Worm (Caenorhabditis elegans) whole organism, L4 larva: Measurements from ENCODE around the gene fbxa-131.
"Not testable (repeated sequence)": the region's sequence is repeated elsewhere in the genome, so short reads cannot be mapped to it uniquely, and the experiment has no call there.

Experiments
- D1046.2 ChIP-seq: fragments of 200-800 bp; sonication (Bioruptor generic); IDR thresholded peaks from 2 replicates; pipeline ENCODE4 v1.3.6; 2022; ENCODE audit warnings: missing genetic modification characterization, missing compliant biosample characterization
- F10B5.3 ChIP-seq: sonication (generic microtip); optimal IDR thresholded peaks from 2 replicates; lab custom pipeline; 2016; ENCODE audit warnings: mild to moderate bottlenecking, missing genetic modification characterization, missing compliant biosample characterization
- Y48G9A.11 ChIP-seq: fragments of 200-800 bp; sonication (Bioruptor generic); IDR thresholded peaks from 2 replicates; pipeline ENCODE4 v1.3.6; 2022; ENCODE audit warnings: missing genetic modification reagents, missing genetic modification characterization, missing compliant biosample characterization
- Y5F2A.4 ChIP-seq: fragments of 200-800 bp; sonication (Bioruptor generic); optimal IDR thresholded peaks from 2 replicates; lab custom pipeline; 2018; ENCODE audit warnings: mild to moderate bottlenecking, missing genetic modification characterization, missing compliant biosample characterization
- aha-1 ChIP-seq: fragments of 150-350 bp; peaks from one replicate; lab custom pipeline; 2014; ENCODE audit warnings: missing biosample characterization, missing genetic modification characterization
- aly-2 ChIP-seq: sonication (generic microtip); optimal IDR thresholded peaks from 2 replicates; lab custom pipeline; 2018; ENCODE audit warnings: missing biosample characterization, missing genetic modification characterization
- ceh-20 ChIP-seq: fragments of 200-800 bp; sonication (Bioruptor generic); IDR thresholded peaks from 2 replicates; pipeline ENCODE4 v1.3.6; 2022; ENCODE audit warnings: missing genetic modification reagents, missing genetic modification characterization, missing compliant biosample characterization
- ceh-62 ChIP-seq: sonication (generic microtip); optimal IDR thresholded peaks from 2 replicates; lab custom pipeline; 2017; ENCODE audit warnings: missing biosample characterization, missing genetic modification characterization
- ces-1 ChIP-seq: fragments of 150-350 bp; sonication (generic microtip); optimal IDR thresholded peaks from 4 replicates; lab custom pipeline; 2014; ENCODE audit warnings: missing biosample characterization, missing genetic modification reagents, missing genetic modification characterization
- ctbp-1 ChIP-seq: fragments of 200-800 bp; sonication (Bioruptor generic); IDR thresholded peaks from 2 replicates; pipeline ENCODE4 v1.3.6; 2022; ENCODE audit warnings: missing genetic modification reagents, missing genetic modification characterization, missing compliant biosample characterization
- daf-12 ChIP-seq: fragments of 150-350 bp; optimal IDR thresholded peaks from 2 replicates; lab custom pipeline; 2014; ENCODE audit warnings: missing biosample characterization, missing genetic modification reagents, missing genetic modification characterization
- daf-16 ChIP-seq, 3 experiments: sonication (generic microtip); optimal IDR thresholded peaks; 2 replicates each; lab custom pipeline; 2016 to 2017; ENCODE audit warnings: missing genetic modification characterization in 3 of 3, missing genetic modification reagents in 3 of 3, mild to moderate bottlenecking in 2 of 3, missing compliant biosample characterization in 2 of 3, missing biosample characterization in 1 of 3, moderate library complexity in 1 of 3
- dmd-6 ChIP-seq: fragments of 200-800 bp; sonication (Bioruptor generic); IDR thresholded peaks from 2 replicates; pipeline ENCODE4 v1.3.6; 2022; ENCODE audit warnings: missing genetic modification reagents, missing genetic modification characterization, missing compliant biosample characterization
- dve-1 ChIP-seq: sonication (generic microtip); optimal IDR thresholded peaks from 2 replicates; lab custom pipeline; 2017; ENCODE audit warnings: antibody characterized with exemption, mild to moderate bottlenecking, missing genetic modification characterization, missing compliant biosample characterization; ENCODE audit not compliant: insufficient read depth
- egl-43 ChIP-seq: fragments of 200-800 bp; sonication (Bioruptor generic); IDR thresholded peaks from 2 replicates; pipeline ENCODE4 v1.3.6; 2022; ENCODE audit warnings: missing genetic modification reagents, missing genetic modification characterization, missing compliant biosample characterization
- fos-1 ChIP-seq: fragments of 150-350 bp; optimal IDR thresholded peaks from 2 replicates; lab custom pipeline; 2014; ENCODE audit warnings: missing biosample characterization, missing genetic modification characterization
- hlh-30 ChIP-seq: sonication (generic microtip); optimal IDR thresholded peaks from 2 replicates; lab custom pipeline; 2017; ENCODE audit warnings: antibody characterized with exemption, mild to moderate bottlenecking, missing genetic modification characterization, missing compliant biosample characterization; ENCODE audit not compliant: insufficient read depth
- hmg-1.1 ChIP-seq: fragments of 200-800 bp; sonication (Bioruptor generic); IDR thresholded peaks from 2 replicates; pipeline ENCODE4 v1.3.6; 2022; ENCODE audit warnings: missing genetic modification reagents, missing genetic modification characterization, missing compliant biosample characterization
- lin-1 ChIP-seq: fragments of 200-800 bp; sonication (Bioruptor generic); IDR thresholded peaks from 2 replicates; pipeline ENCODE4 v1.3.6; 2022; ENCODE audit warnings: missing genetic modification reagents, missing genetic modification characterization, missing compliant biosample characterization
- lin-38 ChIP-seq: fragments of 200-800 bp; sonication (Bioruptor generic); IDR thresholded peaks from 2 replicates; pipeline ENCODE4 v1.3.6; 2022; ENCODE audit warnings: missing genetic modification reagents, missing genetic modification characterization, missing compliant biosample characterization
- lir-3 ChIP-seq: sonication (generic microtip); optimal IDR thresholded peaks from 2 replicates; lab custom pipeline; 2016; ENCODE audit warnings: mild to moderate bottlenecking, missing genetic modification characterization, missing compliant biosample characterization
- mdt-29 ChIP-seq: fragments of 200-800 bp; sonication (Bioruptor generic); IDR thresholded peaks from 2 replicates; pipeline ENCODE4 v1.3.6; 2022; ENCODE audit warnings: missing genetic modification reagents, missing genetic modification characterization, missing compliant biosample characterization
- nhr-237 ChIP-seq: sonication (generic microtip); optimal IDR thresholded peaks from 2 replicates; lab custom pipeline; 2017; ENCODE audit warnings: missing biosample characterization, missing genetic modification characterization
- nhr-25 ChIP-seq: sonication (generic microtip); optimal IDR thresholded peaks from 2 replicates; lab custom pipeline; 2017; ENCODE audit warnings: missing genetic modification characterization, mild to moderate bottlenecking, missing compliant biosample characterization, antibody characterized with exemption, moderate library complexity, borderline replicate concordance; ENCODE audit not compliant: insufficient read depth
- nhr-42 ChIP-seq: fragments of 200-800 bp; sonication (Bioruptor generic); IDR thresholded peaks from 2 replicates; pipeline ENCODE4 v1.3.6; 2022; ENCODE audit warnings: missing genetic modification characterization, missing compliant biosample characterization
- nhr-6 ChIP-seq: fragments of 150-350 bp; optimal IDR thresholded peaks from 2 replicates; lab custom pipeline; 2014; ENCODE audit warnings: missing biosample characterization, missing genetic modification characterization
- nhr-77 ChIP-seq: fragments of 150-350 bp; optimal IDR thresholded peaks from 2 replicates; lab custom pipeline; 2014; ENCODE audit warnings: missing biosample characterization, missing genetic modification characterization
- pha-4 ChIP-seq, 2 experiments: fragments of 150-350 bp in 1 of 2; fragments of 200-800 bp in 1 of 2; sonication (Bioruptor generic) in 1 of 2; IDR thresholded peaks in 1 of 2; optimal IDR thresholded peaks in 1 of 2; 2 replicates each; pipeline versions ENCODE4 v1.3.6 to Lab custom; 2014 to 2022; ENCODE audit warnings: missing genetic modification characterization in 2 of 2, missing genetic modification reagents in 2 of 2, missing biosample characterization in 1 of 2, missing compliant biosample characterization in 1 of 2
- rbr-2 ChIP-seq: sonication (generic microtip); optimal IDR thresholded peaks from 2 replicates; lab custom pipeline; 2016; ENCODE audit warnings: missing genotype, missing genetic modification characterization, missing compliant biosample characterization
- set-16 ChIP-seq: fragments of 200-800 bp; sonication (Bioruptor generic); IDR thresholded peaks from 2 replicates; pipeline ENCODE4 v1.3.6; 2022; ENCODE audit warnings: missing genetic modification reagents, missing genetic modification characterization, missing compliant biosample characterization
- snpc-1.2 ChIP-seq: fragments of 200-800 bp; sonication (Bioruptor generic); IDR thresholded peaks from 2 replicates; pipeline ENCODE4 v1.3.6; 2022; ENCODE audit warnings: missing genetic modification reagents, missing genetic modification characterization, missing compliant biosample characterization
- snpc-4 ChIP-seq: fragments of 150-350 bp; optimal IDR thresholded peaks from 2 replicates; lab custom pipeline; 2014; ENCODE audit warnings: missing biosample characterization, missing genetic modification characterization
- spr-3 ChIP-seq: fragments of 200-800 bp; sonication (Bioruptor generic); optimal IDR thresholded peaks from 2 replicates; lab custom pipeline; 2018; ENCODE audit warnings: mild to moderate bottlenecking, missing genetic modification characterization, missing compliant biosample characterization
- tra-1 ChIP-seq: fragments of 200-800 bp; sonication (Bioruptor generic); IDR thresholded peaks from 2 replicates; pipeline ENCODE4 v1.3.6; 2022; ENCODE audit warnings: missing genetic modification reagents, missing genetic modification characterization, missing compliant biosample characterization
- unc-130 ChIP-seq: sonication (generic microtip); optimal IDR thresholded peaks from 2 replicates; lab custom pipeline; 2016; ENCODE audit warnings: missing genetic modification reagents, missing genetic modification characterization, missing compliant biosample characterization
- unc-62 ChIP-seq, 3 experiments: fragments of 150-350 bp in 1 of 3; sonication (generic microtip); optimal IDR thresholded peaks in 2 of 3; peaks in 1 of 3; 1 replicate in 1 of 3; 2 replicates in 2 of 3; lab custom pipeline; 2014 to 2017; ENCODE audit warnings: missing biosample characterization in 3 of 3, missing genetic modification characterization in 3 of 3, missing genetic modification reagents in 3 of 3, missing genotype in 1 of 3
- zfp-2 ChIP-seq: sonication (generic microtip); optimal IDR thresholded peaks from 2 replicates; lab custom pipeline; 2016; ENCODE audit warnings: mild to moderate bottlenecking, missing genetic modification characterization, missing compliant biosample characterization
- ztf-7 ChIP-seq: fragments of 150-350 bp; optimal IDR thresholded peaks from 2 replicates; lab custom pipeline; 2014; ENCODE audit warnings: missing biosample characterization, missing genetic modification characterization

The fbxa-131 gene

ce11 chrV:19711646-19712045 lies 26.6 kb upstream of the fbxa-131 start, which contains the start of gene Y43F8C.23:
Gene Y43F8C.23 (minus strand): TSS chrV:19711746.
- not testable (repeated sequence) for TF ChIP-seq snpc-4; F10B5.3 (tag; lab: Kevin White, UChicago); nhr-42 (GFP tag; lab: Robert Waterston, UW)

ce11 chrV:19715419-19715818 lies 22.8 kb upstream of the fbxa-131 start, which contains the start of gene Y43F8C.16:
Gene Y43F8C.16 (minus strand): TSS chrV:19715519.
- TF ChIP-seq daf-12 (tag; lab: Kevin White, UChicago) (no peak), aha-1 (peak; percentile 9)
- TF ChIP-seq, all 104 proteins: peak for 1

ce11 chrV:19715847-19716246 lies 22.4 kb upstream of the fbxa-131 start, which contains the start of gene Y43F8C.17:
Gene Y43F8C.17 (plus strand): TSS chrV:19716147.
- TF ChIP-seq nhr-25 (tag; lab: Kevin White, UChicago) = no peak
- peak in 1 of 2 experiments; percentile 12 for TF ChIP-seq unc-62 (GFP tag; optimal IDR thresholded peaks at IDR 0.05 in 1 of 2; lab: Kevin White, UChicago)
- TF ChIP-seq unc-62 (tag; optimal IDR thresholded peaks at IDR 0.05; lab: Kevin White, UChicago) = no peak
- TF ChIP-seq ceh-20 (GFP tag; lab: Robert Waterston, UW) = no peak

ce11 chrV:19717933-19718332 lies 20.3 kb upstream of the fbxa-131 start:
- TF ChIP-seq dmd-6 = peak; percentile 18; the same call in 1 of the 2 replicates
- no peak for TF ChIP-seq tra-1 (GFP tag; lab: Robert Waterston, UW)
- TF ChIP-seq hlh-30 (tag; lab: Kevin White, UChicago) = no peak
- no peak for TF ChIP-seq lin-38 (GFP tag; lab: Robert Waterston, UW)

ce11 chrV:19718660-19719059 lies 19.6 kb upstream of the fbxa-131 start:
- TF ChIP-seq ztf-7 = no peak
- no peak for TF ChIP-seq snpc-1.2
- TF ChIP-seq hmg-1.1 (GFP tag; lab: Robert Waterston, UW) = no peak
- no peak for TF ChIP-seq unc-130 (GFP tag; lab: Kevin White, UChicago)
- no peak for TF ChIP-seq egl-43 (GFP tag; lab: Robert Waterston, UW)
- TF ChIP-seq zfp-2 = no peak
- no peak for TF ChIP-seq nhr-77 (tag; lab: Kevin White, UChicago)
- TF ChIP-seq aly-2 (tag; lab: Kevin White, UChicago) = no peak

ce11 chrV:19719253-19719652 lies 19.0 kb upstream of the fbxa-131 start, which contains the start of gene Y116F11A.6:
Gene Y116F11A.6 (plus strand): TSS chrV:19719553.
- TF ChIP-seq spr-3 (GFP tag; lab: Kevin White, UChicago) (no peak), ces-1 (no peak), hlh-30 (tag; lab: Kevin White, UChicago) (no peak), dve-1 (no peak), lir-3 (no peak), nhr-237 (tag; lab: Kevin White, UChicago) (no peak), daf-16 (GFP tag; optimal IDR thresholded peaks at IDR 0.05; lab: Kevin White, UChicago) (no peak), daf-16 (tag; optimal IDR thresholded peaks at IDR 0.05; lab: Kevin White, UChicago) (no peak), snpc-4 (no peak), ceh-62 (tag; lab: Kevin White, UChicago) (no peak), zfp-2 (no peak)

- no peak for TF ChIP-seq rbr-2 (tag; lab: Kevin White, UChicago)
- no peak for TF ChIP-seq Y48G9A.11
- peak; percentile 45; the same call in 1 of the 2 replicates for TF ChIP-seq pha-4 (GFP tag; IDR thresholded peaks at IDR 0.05; lab: Robert Waterston, UW)
- TF ChIP-seq pha-4 (tag; optimal IDR thresholded peaks at IDR 0.05; lab: Kevin White, UChicago) = no peak
- peak; percentile 69; the same call in 1 of the 2 replicates for TF ChIP-seq D1046.2 (GFP tag; lab: Robert Waterston, UW)
- TF ChIP-seq ctbp-1 (GFP tag; lab: Robert Waterston, UW) = peak; percentile 16; the same call in 1 of the 2 replicates
- TF ChIP-seq egl-43 (GFP tag; lab: Robert Waterston, UW) = peak; percentile 87
- no peak for TF ChIP-seq fos-1 (tag; lab: Kevin White, UChicago)
- TF ChIP-seq Y5F2A.4 (GFP tag; lab: Kevin White, UChicago) = peak; percentile 35
- TF ChIP-seq nhr-237 (tag; lab: Kevin White, UChicago) = no peak
- 0 out of 2 replicates have a peak, but pooled peaks have one; percentile 20 for TF ChIP-seq lin-1 (GFP tag; lab: Robert Waterston, UW)
- TF ChIP-seq mdt-29 (GFP tag; lab: Robert Waterston, UW) = no peak
- TF ChIP-seq lin-38 (GFP tag; lab: Robert Waterston, UW) = peak; percentile 47
- TF ChIP-seq set-16 = peak; percentile 64
- peak; percentile 1 for TF ChIP-seq nhr-6 (tag; lab: Kevin White, UChicago)
These were observed 15.3 kb upstream of the fbxa-131 start for ce11 chrV:19722881-19723280.
